Fruit fly (Drosophila melanogaster): ENCODE results near the gene Cph.

- TF ChIP-seq tai (GFP tag; optimal IDR thresholded peaks at IDR 0.05) (no peak), OdsH (GFP tag; optimal IDR thresholded peaks at IDR 0.05) (no peak), dsf (GFP tag; optimal IDR thresholded peaks at IDR 0.05; ENCODE audit: borderline replicate concordance) (no peak), psq (GFP tag; optimal IDR thresholded peaks at IDR 0.05) (no peak), pan (optimal IDR thresholded peaks at IDR 0.05) (no peak), br (GFP tag; optimal IDR thresholded peaks at IDR 0.05) (no peak), h (GFP tag; optimal IDR thresholded peaks at IDR 0.05) (no peak), Hnf4 (GFP tag; optimal IDR thresholded peaks at IDR 0.05) (no peak), brk (GFP tag; optimal IDR thresholded peaks at IDR 0.05) (no peak), Mio (GFP tag; optimal IDR thresholded peaks at IDR 0.05) (no peak), Rel (GFP tag; optimal IDR thresholded peaks at IDR 0.05) (no peak), Rel (tag; optimal IDR thresholded peaks at IDR 0.05) (no peak)
Measured at dm6 chrX:7228599-7228998, 91.1 kb downstream of the Cph start.
